Worm (Caenorhabditis elegans): ENCODE results near the gene lurp-4.

The lurp-4 gene

ce11 chrV:13074148-13074547, 18.3 kb upstream of the lurp-4 start:
- no peak for TF ChIP-seq M03D4.4 (tag; optimal IDR thresholded peaks at IDR 0.05)
- no peak for TF ChIP-seq pha-4 (tag; optimal IDR thresholded peaks at IDR 0.05)
- peak; percentile 54 for TF ChIP-seq ces-1 (GFP tag; optimal IDR thresholded peaks at IDR 0.05)

- TF ChIP-seq mls-2 (tag; optimal IDR thresholded peaks at IDR 0.05) (no peak), mab-5 (tag; optimal IDR thresholded peaks at IDR 0.05) (no peak), unc-39 (tag; optimal IDR thresholded peaks at IDR 0.05) (no peak), sptf-1 (tag; optimal IDR thresholded peaks at IDR 0.05) (no peak), nhr-28 (tag; optimal IDR thresholded peaks at IDR 0.05) (no peak), cnd-1 (tag; optimal IDR thresholded peaks at IDR 0.05) (no peak), bed-3 (GFP tag; optimal IDR thresholded peaks at IDR 0.05) (no peak), elt-3 (tag; optimal IDR thresholded peaks at IDR 0.05) (no peak), nhr-2 (tag; optimal IDR thresholded peaks at IDR 0.05) (no peak), lin-13 (tag; optimal IDR thresholded peaks at IDR 0.05) (no peak), ces-1 (GFP tag; optimal IDR thresholded peaks at IDR 0.05) (no peak), tbx-8 (GFP tag; optimal IDR thresholded peaks at IDR 0.05) (no peak)
Observed at ce11 chrV:13075432-13075831, 17.0 kb upstream of the lurp-4 start.

ce11 chrV:13081197-13081747, 11.2 kb upstream of the lurp-4 start:
- TF ChIP-seq sem-2 (GFP tag; optimal IDR thresholded peaks at IDR 0.05): no peak
- peak; percentile 8 for TF ChIP-seq unc-62 (GFP tag; optimal IDR thresholded peaks at IDR 0.05)

ce11 chrV:13082442-13083126, 9.9 kb upstream of the lurp-4 start, which contains the start of gene C34B4.2:
TSS of gene C34B4.2 (plus strand) at chrV:13083055.
- TF ChIP-seq ces-1 (GFP tag; optimal IDR thresholded peaks at IDR 0.05) (peak; percentile 12), unc-120 (tag; optimal IDR thresholded peaks at IDR 0.05; ENCODE audit: poor library complexity, severe bottlenecking) (peak; percentile 14), ztf-11 (tag; optimal IDR thresholded peaks at IDR 0.05) (no peak), hlh-1 (tag; optimal IDR thresholded peaks at IDR 0.05) (peak; percentile 49), blmp-1 (tag; optimal IDR thresholded peaks at IDR 0.05) (no peak), elt-1 (tag; optimal IDR thresholded peaks at IDR 0.05; ENCODE audit: borderline replicate concordance, insufficient read depth) (no peak), zip-8 (tag; optimal IDR thresholded peaks at IDR 0.05) (peak; percentile 43), flh-1 (GFP tag; optimal IDR thresholded peaks at IDR 0.05) (no peak), nhr-237 (tag; optimal IDR thresholded peaks at IDR 0.05) (peak; percentile 44), nhr-28 (tag; optimal IDR thresholded peaks at IDR 0.05) (no peak), pha-4 (tag; optimal IDR thresholded peaks at IDR 0.05) (peak; percentile 38), mls-2 (tag; optimal IDR thresholded peaks at IDR 0.05) (no peak)

- no peak for TF ChIP-seq mab-5 (tag; optimal IDR thresholded peaks at IDR 0.05)
- no peak for TF ChIP-seq drap-1 (GFP tag; optimal IDR thresholded peaks at IDR 0.05)
- no peak for TF ChIP-seq mls-2 (tag; optimal IDR thresholded peaks at IDR 0.05)
- TF ChIP-seq bed-3 (GFP tag; optimal IDR thresholded peaks at IDR 0.05): no peak
- no peak for TF ChIP-seq zip-8 (tag; optimal IDR thresholded peaks at IDR 0.05)
- no peak for TF ChIP-seq cnd-1 (tag; optimal IDR thresholded peaks at IDR 0.05)
- TF ChIP-seq mep-1 (tag; optimal IDR thresholded peaks at IDR 0.05): no peak
- no peak for TF ChIP-seq nhr-2 (tag; optimal IDR thresholded peaks at IDR 0.05)
- no peak for TF ChIP-seq flh-1 (GFP tag; optimal IDR thresholded peaks at IDR 0.05)
- no peak for TF ChIP-seq elt-1 (tag; optimal IDR thresholded peaks at IDR 0.05; ENCODE audit: borderline replicate concordance, insufficient read depth)
- no peak for TF ChIP-seq M03D4.4 (tag; optimal IDR thresholded peaks at IDR 0.05)
Observed at ce11 chrV:13083751-13084672, 8.4 kb upstream of the lurp-4 start.

ce11 chrV:13085227-13085640, 7.2 kb upstream of the lurp-4 start:
- TF ChIP-seq nhr-28 (tag; optimal IDR thresholded peaks at IDR 0.05) (no peak), sptf-1 (tag; optimal IDR thresholded peaks at IDR 0.05) (no peak), nhr-76 (tag; optimal IDR thresholded peaks at IDR 0.05) (no peak), ceh-39 (tag; optimal IDR thresholded peaks at IDR 0.05) (no peak)
